Fruit fly (Drosophila melanogaster) whole organism, prepupa: ENCODE measurements around the gene TfIIFalpha.

Experiments
- Blimp-1 ChIP-seq: fragments of 200-800 bp; sonication (Bioruptor generic); optimal IDR thresholded peaks from 3 replicates; lab custom pipeline; 2017; ENCODE audit warnings: missing biosample characterization, missing genetic modification characterization, mild to moderate bottlenecking, moderate library complexity, missing genetic modification reagents
- CG10631 ChIP-seq: fragments of 200-800 bp; sonication (Bioruptor generic); optimal IDR thresholded peaks from 2 replicates; lab custom pipeline; 2016; ENCODE audit warnings: missing biosample characterization, missing genetic modification characterization
- CG10669 ChIP-seq: fragments of 200-800 bp; sonication (Bioruptor generic); optimal IDR thresholded peaks from 3 replicates; lab custom pipeline; 2018; ENCODE audit warnings: missing biosample characterization, mild to moderate bottlenecking, missing genetic modification characterization, moderate library complexity
- CG11294 ChIP-seq: fragments of 200-800 bp; sonication (Bioruptor generic); IDR thresholded peaks from 2 replicates; pipeline ENCODE4 v1.3.6; 2022; ENCODE audit warnings: missing biosample characterization, missing genetic modification characterization
- CG11762 ChIP-seq: fragments of 200-800 bp; sonication (Bioruptor generic); optimal IDR thresholded peaks from 3 replicates; lab custom pipeline; 2016; ENCODE audit warnings: missing biosample characterization, missing genetic modification characterization; ENCODE audit not compliant: insufficient read depth
- CG15336 ChIP-seq: fragments of 200-800 bp; sonication (Bioruptor generic); IDR thresholded peaks from 2 replicates; pipeline ENCODE4 v1.3.6; 2022; ENCODE audit warnings: missing biosample characterization, missing genetic modification characterization
- CG1621 ChIP-seq: fragments of 200-800 bp; sonication (Bioruptor generic); optimal IDR thresholded peaks from 3 replicates; lab custom pipeline; 2018; ENCODE audit warnings: missing biosample characterization, mild to moderate bottlenecking, missing genetic modification characterization
- CG16779 ChIP-seq: fragments of 200-800 bp; sonication (Bioruptor generic); optimal IDR thresholded peaks from 3 replicates; lab custom pipeline; 2017; ENCODE audit warnings: missing biosample characterization, mild to moderate bottlenecking, missing genetic modification characterization
- CG3032 ChIP-seq: fragments of 200-800 bp; optimal IDR thresholded peaks from 2 replicates; lab custom pipeline; 2019; ENCODE audit warnings: missing biosample characterization, mild to moderate bottlenecking, missing genetic modification characterization, moderate library complexity
- CG31627 ChIP-seq: fragments of 200-800 bp; sonication (Bioruptor generic); optimal IDR thresholded peaks from 3 replicates; lab custom pipeline; 2016; ENCODE audit warnings: missing biosample characterization, missing genetic modification characterization
- CG34406 ChIP-seq: fragments of 200-800 bp; sonication (Bioruptor generic); optimal IDR thresholded peaks from 3 replicates; lab custom pipeline; 2016; ENCODE audit warnings: missing biosample characterization, missing genetic modification characterization
- CG6163 ChIP-seq: fragments of 200-800 bp; sonication (Bioruptor generic); IDR thresholded peaks from 3 replicates; pipeline ENCODE4 v1.3.6; 2022; ENCODE audit warnings: missing biosample characterization, missing genetic modification characterization
- CG6276 ChIP-seq: fragments of 200-800 bp; sonication (Bioruptor generic); optimal IDR thresholded peaks from 2 replicates; lab custom pipeline; 2017; ENCODE audit warnings: missing biosample characterization, mild to moderate bottlenecking, missing genetic modification characterization
- CG6808 ChIP-seq: fragments of 200-800 bp; sonication (Bioruptor generic); optimal IDR thresholded peaks from 3 replicates; lab custom pipeline; 2017; ENCODE audit warnings: missing biosample characterization, missing genetic modification characterization, mild to moderate bottlenecking, moderate library complexity, missing genetic modification reagents
- CG7368 ChIP-seq: fragments of 200-800 bp; sonication (Bioruptor generic); optimal IDR thresholded peaks from 3 replicates; lab custom pipeline; 2016; ENCODE audit warnings: missing biosample characterization, missing genetic modification characterization
- CG8319 ChIP-seq: fragments of 200-800 bp; sonication (Bioruptor generic); optimal IDR thresholded peaks from 3 replicates; lab custom pipeline; 2016; ENCODE audit warnings: missing biosample characterization, missing genetic modification characterization
- CG9139 ChIP-seq: fragments of 200-800 bp; sonication (Bioruptor generic); optimal IDR thresholded peaks from 3 replicates; lab custom pipeline; 2017; ENCODE audit warnings: missing biosample characterization, mild to moderate bottlenecking, missing genetic modification characterization
- Eip78C ChIP-seq: fragments of 200-800 bp; sonication (Bioruptor generic); peaks from one replicate; lab custom pipeline; 2016; ENCODE audit warnings: missing biosample characterization, missing genetic modification characterization
- Eip93F ChIP-seq: fragments of 200-800 bp; sonication (Bioruptor generic); optimal IDR thresholded peaks from 2 replicates; lab custom pipeline; 2016; ENCODE audit warnings: missing biosample characterization, mild to moderate bottlenecking, missing genetic modification characterization
- Ets21C ChIP-seq: fragments of 200-800 bp; sonication (Bioruptor generic); optimal IDR thresholded peaks from 3 replicates; lab custom pipeline; 2016; ENCODE audit warnings: missing biosample characterization, missing genetic modification characterization
- Ets96B ChIP-seq: fragments of 200-800 bp; optimal IDR thresholded peaks from 2 replicates; lab custom pipeline; 2019; ENCODE audit warnings: missing biosample characterization, mild to moderate bottlenecking, missing genetic modification characterization, moderate library complexity
- Gug ChIP-seq: fragments of 200-800 bp; sonication (Bioruptor generic); IDR thresholded peaks from 2 replicates; pipeline ENCODE4 v1.3.6; 2022; ENCODE audit warnings: missing biosample characterization, missing genetic modification characterization
- Hr38 ChIP-seq: sonication (Bioruptor generic); optimal IDR thresholded peaks from 2 replicates; lab custom pipeline; 2016; ENCODE audit warnings: missing biosample characterization, missing genetic modification characterization
- Hr39 ChIP-seq: fragments of 200-800 bp; sonication (Bioruptor generic); optimal IDR thresholded peaks from 2 replicates; lab custom pipeline; 2016; ENCODE audit warnings: missing biosample characterization, missing genetic modification characterization
- Hr4 ChIP-seq: fragments of 200-800 bp; sonication (Bioruptor generic); optimal IDR thresholded peaks from 3 replicates; lab custom pipeline; 2016; ENCODE audit warnings: missing biosample characterization, missing genetic modification characterization
- Met ChIP-seq: fragments of 200-800 bp; sonication (Bioruptor generic); optimal IDR thresholded peaks from 3 replicates; lab custom pipeline; 2016; ENCODE audit warnings: missing biosample characterization, missing genetic modification characterization
- Smox ChIP-seq: fragments of 200-800 bp; sonication (Bioruptor generic); optimal IDR thresholded peaks from 3 replicates; lab custom pipeline; 2016; ENCODE audit warnings: missing biosample characterization, missing genetic modification characterization
- Sox102F ChIP-seq: fragments of 200-800 bp; sonication (Bioruptor generic); optimal IDR thresholded peaks from 2 replicates; lab custom pipeline; 2016; ENCODE audit warnings: missing biosample characterization, mild to moderate bottlenecking, missing genetic modification characterization
- Sox15 ChIP-seq: fragments of 200-800 bp; sonication (Bioruptor generic); optimal IDR thresholded peaks from 3 replicates; lab custom pipeline; 2016; ENCODE audit warnings: missing biosample characterization, missing genetic modification characterization
- cyc ChIP-seq: fragments of 200-800 bp; sonication (Bioruptor generic); optimal IDR thresholded peaks from 3 replicates; lab custom pipeline; 2016; ENCODE audit warnings: missing biosample characterization, missing genetic modification characterization
- dac ChIP-seq: fragments of 200-800 bp; sonication (Bioruptor generic); optimal IDR thresholded peaks from 2 replicates; lab custom pipeline; 2017; ENCODE audit warnings: missing biosample characterization, mild to moderate bottlenecking, missing genetic modification characterization
- dsx ChIP-seq: fragments of 200-800 bp; optimal IDR thresholded peaks from 3 replicates; lab custom pipeline; 2019; ENCODE audit warnings: missing biosample characterization, mild to moderate bottlenecking, missing genetic modification characterization, moderate library complexity; ENCODE audit not compliant: poor library complexity, severe bottlenecking
- eg ChIP-seq: fragments of 200-800 bp; sonication (Bioruptor generic); IDR thresholded peaks from 3 replicates; pipeline ENCODE4 v1.3.6; 2022; ENCODE audit warnings: missing biosample characterization, missing genetic modification characterization
- fd59A ChIP-seq: fragments of 200-800 bp; sonication (Bioruptor generic); optimal IDR thresholded peaks from 2 replicates; lab custom pipeline; 2017; ENCODE audit warnings: missing biosample characterization, mild to moderate bottlenecking, missing genetic modification characterization, missing genetic modification reagents
- fd85E ChIP-seq: fragments of 200-800 bp; sonication (Bioruptor generic); optimal IDR thresholded peaks from 3 replicates; lab custom pipeline; 2016; ENCODE audit warnings: missing biosample characterization, missing genetic modification characterization
- net ChIP-seq: fragments of 200-800 bp; sonication (Bioruptor generic); optimal IDR thresholded peaks from 3 replicates; lab custom pipeline; 2016; ENCODE audit warnings: missing biosample characterization, missing genetic modification characterization
- pdm3 ChIP-seq: fragments of 200-800 bp; sonication (Bioruptor generic); optimal IDR thresholded peaks from 3 replicates; lab custom pipeline; 2016; ENCODE audit warnings: missing biosample characterization, missing genetic modification characterization
- spab ChIP-seq: fragments of 200-800 bp; sonication (Bioruptor generic); optimal IDR thresholded peaks from 2 replicates; lab custom pipeline; 2017; ENCODE audit warnings: missing biosample characterization, mild to moderate bottlenecking, missing genetic modification characterization, missing genetic modification reagents
- svp ChIP-seq: fragments of 200-800 bp; sonication (Bioruptor generic); peaks from one replicate; lab custom pipeline; 2016; ENCODE audit warnings: missing biosample characterization, missing genetic modification characterization
- vri ChIP-seq: fragments of 200-800 bp; sonication (Bioruptor generic); optimal IDR thresholded peaks from 3 replicates; lab custom pipeline; 2016; ENCODE audit warnings: missing biosample characterization, mild to moderate bottlenecking, missing genetic modification characterization

Gene TfIIFalpha

DNA sequence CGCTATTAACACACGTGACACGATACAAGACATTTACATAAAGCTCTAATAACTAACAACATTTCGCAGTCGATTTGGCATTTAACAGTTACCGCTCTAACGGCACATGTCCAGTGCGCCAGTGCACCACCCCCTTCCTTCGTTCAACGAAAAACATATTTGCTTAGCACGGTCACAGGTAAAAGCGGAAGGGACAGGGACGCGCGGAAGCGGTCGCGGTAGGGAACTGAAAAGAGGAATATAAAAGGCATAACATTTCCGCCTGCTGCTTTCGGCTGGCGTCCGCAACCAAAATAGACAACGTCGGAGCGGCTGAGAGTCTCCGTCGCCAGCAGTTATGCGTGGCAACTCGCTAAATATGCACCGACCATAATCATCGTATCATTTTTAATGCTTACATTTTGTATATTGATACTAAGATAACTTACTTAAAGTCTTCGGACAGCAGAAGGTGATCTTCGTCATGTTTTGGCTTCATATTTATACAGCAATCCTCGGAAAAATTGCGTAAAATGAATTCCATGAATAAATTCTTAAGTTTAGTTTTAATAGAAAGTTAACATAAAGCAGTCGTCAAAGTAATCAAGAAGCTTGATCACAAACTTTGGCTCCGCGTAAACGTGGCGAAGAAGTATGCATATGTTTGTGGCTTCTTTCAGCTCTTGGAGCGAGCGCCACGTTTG is 28.4 kb upstream of the TfIIFalpha start (continued):
- TF ChIP-seq CG15336 (peak; percentile 73), svp (GFP tag; lab: Kevin White, UChicago) (no peak), CG9139 (GFP tag; lab: Kevin White, UChicago) (no peak), CG6163 (GFP tag; lab: Robert Waterston, UW) (0 out of 3 replicates have a peak, but pooled peaks have one; percentile 41), CG10669 (peak; percentile 39), eg (GFP tag; lab: Robert Waterston, UW) (peak; percentile 52; the same call in 2 of the 3 replicates), Ets96B (tag; lab: Kevin White, UChicago) (peak; percentile 17), CG11294 (no peak), fd59A (GFP tag; lab: Kevin White, UChicago) (no peak), CG8319 (GFP tag; lab: Kevin White, UChicago) (no peak), CG31627 (GFP tag; lab: Kevin White, UChicago) (no peak), Hr39 (GFP tag; lab: Kevin White, UChicago) (peak; percentile 9), Sox102F (peak; percentile 15), Sox15 (GFP tag; lab: Kevin White, UChicago) (no peak), CG10631 (peak; percentile 14), CG3032 (tag; lab: Kevin White, UChicago) (peak; percentile 42), Ets21C (no peak), CG11762 (GFP tag; lab: Kevin White, UChicago) (no peak), CG6808 (GFP tag; lab: Kevin White, UChicago) (peak; percentile 42), vri (no peak), net (GFP tag; lab: Kevin White, UChicago) (peak; percentile 31), CG34406 (GFP tag; lab: Kevin White, UChicago) (no peak), Met (GFP tag; lab: Kevin White, UChicago) (no peak), Hr38 (GFP tag; lab: Kevin White, UChicago) (no peak), Hr4 (GFP tag; lab: Kevin White, UChicago) (peak; percentile 76), Eip93F (GFP tag; lab: Kevin White, UChicago) (no peak), cyc (GFP tag; lab: Kevin White, UChicago) (no peak), CG6276 (GFP tag; lab: Kevin White, UChicago) (peak; percentile 64), Blimp-1 (no peak), spab (no peak)

DNA sequence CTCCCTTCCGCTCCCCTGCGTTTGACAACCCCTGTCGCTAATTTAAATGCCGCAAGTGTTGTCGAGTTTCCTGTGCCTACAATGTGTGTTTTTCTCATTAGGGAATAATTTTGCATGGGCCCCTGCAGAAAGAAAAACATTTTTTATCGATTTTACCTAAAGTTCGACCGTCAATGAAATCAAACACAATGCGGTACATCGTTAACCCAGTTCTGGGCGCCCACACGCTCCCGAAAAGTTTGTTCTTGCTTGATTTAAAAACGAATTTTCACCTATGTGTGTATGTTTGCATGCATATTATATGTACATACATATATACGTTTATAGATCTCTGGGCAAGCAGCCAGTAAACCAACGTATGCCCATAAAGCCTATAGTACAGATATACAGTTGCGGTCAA is 27.8 kb upstream of the TfIIFalpha start:
- TF ChIP-seq cyc (GFP tag; lab: Kevin White, UChicago) (no peak), pdm3 (no peak), Smox (no peak), dac (GFP tag; lab: Kevin White, UChicago) (no peak), Sox102F (no peak), CG10669 (no peak), CG6276 (GFP tag; lab: Kevin White, UChicago) (no peak), CG1621 (no peak), Sox15 (GFP tag; lab: Kevin White, UChicago) (no peak), CG7368 (GFP tag; lab: Kevin White, UChicago) (no peak), CG11294 (no peak), CG16779 (no peak), fd85E (GFP tag; lab: Kevin White, UChicago) (no peak), Gug (no peak), dsx (GFP tag; lab: Kevin White, UChicago) (no peak), net (GFP tag; lab: Kevin White, UChicago) (no peak), Blimp-1 (no peak), Eip78C (GFP tag; lab: Kevin White, UChicago) (no peak)
